Worm (Caenorhabditis elegans) whole organism, L1 larva: ENCODE data around the gene C35B1.4.

Source experiments
- C16A3.4 ChIP-seq: fragments of 150-350 bp; optimal IDR thresholded peaks from 2 replicates; lab custom pipeline; 2014; ENCODE audit warnings: missing biosample characterization, missing genetic modification characterization
- C34B4.2 ChIP-seq: sonication (generic microtip); optimal IDR thresholded peaks from 2 replicates; lab custom pipeline; 2017; ENCODE audit warnings: mild to moderate bottlenecking, missing genetic modification characterization, missing compliant biosample characterization
- Y116A8C.19 ChIP-seq: sonication (generic microtip); optimal IDR thresholded peaks from 2 replicates; lab custom pipeline; 2016; ENCODE audit warnings: missing compliant biosample characterization, missing genetic modification characterization, borderline replicate concordance
- ama-1 ChIP-seq: fragments of 150-350 bp; optimal IDR thresholded peaks from 2 replicates; lab custom pipeline; 2014
- blmp-1 ChIP-seq: fragments of 150-350 bp; optimal IDR thresholded peaks from 2 replicates; lab custom pipeline; 2014; ENCODE audit warnings: missing biosample characterization, missing genetic modification characterization
- ceh-63 ChIP-seq: fragments of 200-800 bp; sonication (Bioruptor generic); optimal IDR thresholded peaks from 2 replicates; lab custom pipeline; 2018; ENCODE audit warnings: mild to moderate bottlenecking, missing genetic modification characterization, missing compliant biosample characterization
- ceh-82 ChIP-seq, 3 experiments: fragments of 150-350 bp in 1 of 3; sonication (generic microtip) in 2 of 3; optimal IDR thresholded peaks; 2 replicates each; lab custom pipeline; 2014 to 2017; ENCODE audit warnings: missing biosample characterization in 3 of 3, missing genetic modification characterization in 3 of 3
- ceh-88 ChIP-seq: fragments of 200-800 bp; sonication (Bioruptor generic); IDR thresholded peaks from 2 replicates; pipeline ENCODE4 v1.3.6; 2022; ENCODE audit warnings: missing genetic modification characterization, missing compliant biosample characterization
- ceh-90 ChIP-seq: sonication (generic microtip); optimal IDR thresholded peaks from 2 replicates; lab custom pipeline; 2016; ENCODE audit warnings: missing genetic modification characterization, missing compliant biosample characterization
- ces-1 ChIP-seq: fragments of 150-350 bp; optimal IDR thresholded peaks from 2 replicates; lab custom pipeline; 2014; ENCODE audit warnings: missing biosample characterization, missing genetic modification reagents, missing genetic modification characterization
- dpl-1 ChIP-seq, 3 experiments: fragments of 150-350 bp in 2 of 3; sonication (generic microtip) in 1 of 3; optimal IDR thresholded peaks; 2 replicates each; lab custom pipeline; 2014 to 2017; ENCODE audit warnings: missing biosample characterization in 3 of 3, missing genetic modification characterization in 3 of 3, missing genetic modification reagents in 3 of 3
- efl-1 ChIP-seq, 4 experiments: fragments of 150-350 bp; optimal IDR thresholded peaks in 3 of 4; peaks in 1 of 4; 1 replicate in 1 of 4; 2 replicates in 3 of 4; lab custom pipeline; 2014; ENCODE audit warnings: missing biosample characterization in 2 of 4, missing genetic modification characterization in 2 of 4, missing genetic modification reagents in 2 of 4
- elt-2 ChIP-seq: sonication (generic microtip); optimal IDR thresholded peaks from 2 replicates; lab custom pipeline; 2016; ENCODE audit warnings: missing genetic modification characterization, mild to moderate bottlenecking, inconsistent platforms, missing compliant biosample characterization, missing genetic modification reagents
- elt-3 ChIP-seq, 6 experiments: fragments of 150-350 bp in 1 of 6; sonication (generic microtip); optimal IDR thresholded peaks; 2 replicates each; lab custom pipeline; 2017 to 2018; ENCODE audit warnings: missing biosample characterization in 6 of 6, missing genetic modification characterization in 6 of 6, inconsistent platforms in 1 of 6
- fkh-10 ChIP-seq: sonication (generic microtip); optimal IDR thresholded peaks from 2 replicates; lab custom pipeline; 2017; ENCODE audit warnings: missing biosample characterization, missing genetic modification reagents, missing genetic modification characterization
- grh-1 ChIP-seq: fragments of 200-800 bp; sonication (Bioruptor generic); IDR thresholded peaks from 2 replicates; pipeline ENCODE4 v1.3.6; 2022; ENCODE audit warnings: missing genetic modification reagents, missing genetic modification characterization, missing compliant biosample characterization
- hlh-17 ChIP-seq: fragments of 200-800 bp; sonication (Bioruptor generic); optimal IDR thresholded peaks from 2 replicates; lab custom pipeline; 2018; ENCODE audit warnings: missing genetic modification characterization, mild to moderate bottlenecking, missing compliant biosample characterization, moderate library complexity, borderline replicate concordance
- irx-1 ChIP-seq: sonication (generic microtip); optimal IDR thresholded peaks from 2 replicates; lab custom pipeline; 2016; ENCODE audit warnings: missing genetic modification characterization, missing compliant biosample characterization
- isw-1 ChIP-seq: fragments of 200-800 bp; sonication (Bioruptor generic); IDR thresholded peaks from 2 replicates; pipeline ENCODE4 v1.3.6; 2022; ENCODE audit warnings: missing genetic modification characterization, missing compliant biosample characterization
- lin-13 ChIP-seq: fragments of 150-350 bp; optimal IDR thresholded peaks from 2 replicates; lab custom pipeline; 2014; ENCODE audit warnings: missing biosample characterization, missing genetic modification reagents, missing genetic modification characterization
- lin-14 ChIP-seq: fragments of 200-800 bp; sonication (Bioruptor generic); optimal IDR thresholded peaks from 2 replicates; lab custom pipeline; 2018; ENCODE audit warnings: mild to moderate bottlenecking, missing genetic modification characterization, moderate library complexity, missing compliant biosample characterization
- lin-35 ChIP-seq, 2 experiments: fragments of 150-350 bp; optimal IDR thresholded peaks; 2 replicates each; lab custom pipeline; 2014; ENCODE audit warnings: missing biosample characterization in 2 of 2, missing genetic modification characterization in 2 of 2, missing genetic modification reagents in 2 of 2
- lin-39 ChIP-seq: fragments of 150-350 bp; optimal IDR thresholded peaks from 2 replicates; lab custom pipeline; 2014; ENCODE audit warnings: missing biosample characterization, missing genetic modification reagents, missing genetic modification characterization
- lsy-2 ChIP-seq, 2 experiments: fragments of 150-350 bp; optimal IDR thresholded peaks; 2 replicates each; lab custom pipeline; 2014; ENCODE audit warnings: missing biosample characterization in 2 of 2, missing genetic modification characterization in 2 of 2
- mab-9 ChIP-seq: fragments of 200-800 bp; sonication (Bioruptor generic); IDR thresholded peaks from 2 replicates; pipeline ENCODE4 v1.3.6; 2022; ENCODE audit warnings: missing genetic modification reagents, missing genetic modification characterization, missing compliant biosample characterization
- mef-2 ChIP-seq: fragments of 150-350 bp; optimal IDR thresholded peaks from 2 replicates; lab custom pipeline; 2014; ENCODE audit warnings: missing biosample characterization, missing genetic modification characterization
- mep-1 ChIP-seq: fragments of 150-350 bp; optimal IDR thresholded peaks from 2 replicates; lab custom pipeline; 2014; ENCODE audit warnings: missing biosample characterization, missing genetic modification characterization
- nhr-11 ChIP-seq: fragments of 150-350 bp; optimal IDR thresholded peaks from 2 replicates; lab custom pipeline; 2014; ENCODE audit warnings: missing biosample characterization, missing genetic modification characterization
- nhr-12 ChIP-seq: sonication (generic microtip); optimal IDR thresholded peaks from 2 replicates; lab custom pipeline; 2017; ENCODE audit warnings: missing biosample characterization, missing genetic modification characterization
- nhr-20 ChIP-seq: sonication (generic microtip); optimal IDR thresholded peaks from 2 replicates; lab custom pipeline; 2016; ENCODE audit warnings: mild to moderate bottlenecking, missing genetic modification characterization, missing compliant biosample characterization
- nhr-77 ChIP-seq: fragments of 150-350 bp; optimal IDR thresholded peaks from 2 replicates; lab custom pipeline; 2014; ENCODE audit warnings: missing biosample characterization, missing genetic modification characterization
- nhr-84 ChIP-seq: sonication (generic microtip); optimal IDR thresholded peaks from 2 replicates; lab custom pipeline; 2017; ENCODE audit warnings: missing biosample characterization, missing genetic modification characterization
- nhr-90 ChIP-seq: sonication (generic microtip); optimal IDR thresholded peaks from 2 replicates; lab custom pipeline; 2016; ENCODE audit warnings: mild to moderate bottlenecking, missing genetic modification characterization, missing compliant biosample characterization; ENCODE audit not compliant: poor library complexity
- rnt-1 ChIP-seq: sonication (generic microtip); optimal IDR thresholded peaks from 2 replicates; lab custom pipeline; 2016; ENCODE audit warnings: mild to moderate bottlenecking, missing genetic modification characterization, moderate library complexity, missing compliant biosample characterization
- snu-23 ChIP-seq: sonication (generic microtip); optimal IDR thresholded peaks from 2 replicates; lab custom pipeline; 2016; ENCODE audit warnings: missing genetic modification characterization, missing compliant biosample characterization
- sup-37 ChIP-seq: fragments of 200-800 bp; sonication (Bioruptor generic); optimal IDR thresholded peaks from 2 replicates; lab custom pipeline; 2018; ENCODE audit warnings: mild to moderate bottlenecking, missing genetic modification characterization, missing compliant biosample characterization
- tbx-2 ChIP-seq: sonication (generic microtip); optimal IDR thresholded peaks from 2 replicates; lab custom pipeline; 2016; ENCODE audit warnings: missing genetic modification characterization, missing compliant biosample characterization
- tlp-1 ChIP-seq: fragments of 150-350 bp; optimal IDR thresholded peaks from 2 replicates; lab custom pipeline; 2014; ENCODE audit warnings: missing biosample characterization, missing genetic modification characterization
- unc-30 ChIP-seq: sonication (generic microtip); optimal IDR thresholded peaks from 2 replicates; lab custom pipeline; 2017; ENCODE audit warnings: missing biosample characterization, missing genetic modification characterization
- unc-62 ChIP-seq: fragments of 150-350 bp; optimal IDR thresholded peaks from 2 replicates; lab custom pipeline; 2014; ENCODE audit warnings: missing biosample characterization, missing genetic modification reagents, missing genetic modification characterization
- xbp-1 ChIP-seq: sonication (generic microtip); optimal IDR thresholded peaks from 2 replicates; lab custom pipeline; 2016; ENCODE audit warnings: missing genetic modification characterization, missing compliant biosample characterization
- zag-1 ChIP-seq: fragments of 150-350 bp; optimal IDR thresholded peaks from 2 replicates; lab custom pipeline; 2014; ENCODE audit warnings: missing biosample characterization, missing genetic modification characterization
- zip-4 ChIP-seq: fragments of 200-800 bp; sonication (Bioruptor generic); optimal IDR thresholded peaks from 2 replicates; lab custom pipeline; 2018; ENCODE audit warnings: mild to moderate bottlenecking, missing genetic modification characterization, moderate library complexity, missing compliant biosample characterization
- ztf-11 ChIP-seq, 2 experiments: sonication (generic microtip); optimal IDR thresholded peaks; 2 replicates each; lab custom pipeline; 2016 to 2017; ENCODE audit warnings: missing genetic modification characterization in 2 of 2, missing biosample characterization in 1 of 2, missing compliant biosample characterization in 1 of 2
- ztf-4 ChIP-seq: fragments of 150-350 bp; optimal IDR thresholded peaks from 2 replicates; lab custom pipeline; 2014; ENCODE audit warnings: missing biosample characterization, missing genetic modification characterization

Gene C35B1.4

DNA sequence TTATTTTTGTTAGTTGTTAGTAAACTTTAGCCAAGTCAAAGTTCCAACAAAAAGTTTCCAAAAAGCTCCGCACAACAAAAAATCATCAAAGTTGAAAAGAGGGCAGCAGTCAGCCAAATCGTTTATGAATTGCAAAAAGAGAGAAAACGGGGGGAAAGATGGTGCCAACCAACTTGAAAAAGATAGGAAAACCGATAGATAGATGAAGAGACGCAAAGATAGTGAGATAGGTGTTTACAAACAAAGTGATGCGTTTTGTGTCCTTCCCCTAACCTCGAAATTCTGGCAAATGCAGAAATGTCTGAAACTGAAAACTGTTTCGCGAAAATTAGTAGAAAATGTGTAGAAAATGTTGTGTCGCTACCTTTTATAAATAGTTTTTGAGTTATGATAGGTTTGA is 46.1 kb upstream of the C35B1.4 start:
- no peak for TF ChIP-seq ceh-63 (GFP tag; lab: Kevin White, UChicago)
- TF ChIP-seq lin-13 (GFP tag; lab: Kevin White, UChicago): no peak
- no peak for TF ChIP-seq dpl-1 (GFP tag; optimal IDR thresholded peaks at IDR 0.05; lab: Kevin White, UChicago)
- no peak for TF ChIP-seq irx-1 (tag; lab: Kevin White, UChicago)
- no peak for TF ChIP-seq zag-1 (tag; lab: Kevin White, UChicago)
- no peak for TF ChIP-seq mef-2 (tag; lab: Kevin White, UChicago)
- TF ChIP-seq blmp-1 (tag; lab: Kevin White, UChicago): peak; percentile 34
- no peak for TF ChIP-seq ceh-82 (tag; optimal IDR thresholded peaks at IDR 0.05; lab: Kevin White, UChicago)
- no peak for TF ChIP-seq ztf-4
- TF ChIP-seq snu-23 (GFP tag; lab: Kevin White, UChicago): peak; percentile 19
- TF ChIP-seq rnt-1: peak; percentile 31
- no peak for TF ChIP-seq fkh-10
- TF ChIP-seq lsy-2 (tag; optimal IDR thresholded peaks at IDR 0.05; lab: Kevin White, UChicago): peak in 1 of 2 experiments; percentile 38
- no peak for TF ChIP-seq grh-1 (GFP tag; lab: Robert Waterston, UW)
- TF ChIP-seq xbp-1 (tag; lab: Kevin White, UChicago): no peak
- TF ChIP-seq zip-4 (GFP tag; lab: Kevin White, UChicago): no peak
- no peak for TF ChIP-seq elt-2
- no peak for TF ChIP-seq nhr-20 (tag; lab: Kevin White, UChicago)
- TF ChIP-seq nhr-90 (tag; lab: Kevin White, UChicago): no peak
- TF ChIP-seq sup-37 (GFP tag; lab: Kevin White, UChicago): no peak
- TF ChIP-seq lin-39 (tag; lab: Kevin White, UChicago): no peak
- TF ChIP-seq unc-62 (GFP tag; lab: Kevin White, UChicago): no peak
- no peak for TF ChIP-seq ceh-88 (GFP tag; lab: Robert Waterston, UW)
- no peak for TF ChIP-seq nhr-11 (tag; lab: Kevin White, UChicago)
- TF ChIP-seq isw-1 (GFP tag; lab: Robert Waterston, UW): no peak
- TF ChIP-seq nhr-12 (tag; lab: Kevin White, UChicago): no peak
- TF ChIP-seq ztf-11 (tag; optimal IDR thresholded peaks at IDR 0.05; lab: Kevin White, UChicago): no peak
- no peak for TF ChIP-seq Y116A8C.19 (tag; lab: Kevin White, UChicago)
- no peak for TF ChIP-seq tlp-1 (tag; lab: Kevin White, UChicago)
- no peak for TF ChIP-seq elt-3 (tag; optimal IDR thresholded peaks at IDR 0.05; lab: Kevin White, UChicago)
- no peak for TF ChIP-seq C16A3.4 (tag; lab: Kevin White, UChicago)
- TF ChIP-seq ama-1 (lab: Kevin White, UChicago): no peak
- TF ChIP-seq mab-9 (GFP tag; lab: Robert Waterston, UW): no peak
- no peak for TF ChIP-seq nhr-84
- TF ChIP-seq lin-35 (GFP tag; optimal IDR thresholded peaks at IDR 0.05; lab: Kevin White, UChicago): no peak
- no peak for TF ChIP-seq ceh-90 (tag; lab: Kevin White, UChicago)
- no peak for TF ChIP-seq ces-1 (GFP tag; lab: Kevin White, UChicago)
- TF ChIP-seq lin-14 (GFP tag; lab: Kevin White, UChicago): peak; percentile 60
- no peak for TF ChIP-seq tbx-2 (tag; lab: Kevin White, UChicago)
- no peak for TF ChIP-seq C34B4.2 (tag; lab: Kevin White, UChicago)
- TF ChIP-seq hlh-17 (GFP tag; lab: Kevin White, UChicago): no peak
- TF ChIP-seq mep-1 (tag; lab: Kevin White, UChicago): no peak
- TF ChIP-seq unc-30 (tag; lab: Kevin White, UChicago): no peak
- peak in 1 of 2 experiments; percentile 16 for TF ChIP-seq efl-1 (optimal IDR thresholded peaks at IDR 0.05; lab: Kevin White, UChicago)
- no peak for TF ChIP-seq efl-1 (GFP tag; optimal IDR thresholded peaks at IDR 0.05 in 1 of 2; lab: Kevin White, UChicago)
- TF ChIP-seq nhr-77 (tag; lab: Kevin White, UChicago): no peak
